Fruit fly (Drosophila melanogaster) whole organism: Measurements from ENCODE around the gene CG5191.
A peak's percentile ranks its signal among the peaks of the same experiment; 100 is the strongest.

Experiments
- Dll ChIP-seq: fragments of >200 bp; optimal IDR thresholded peaks from 2 replicates; lab custom pipeline; 2017
- psq ChIP-seq: fragments of >200 bp; optimal IDR thresholded peaks from 2 replicates; lab custom pipeline; 2017
- usp ChIP-seq: fragments of >200 bp; optimal IDR thresholded peaks from 2 replicates; lab custom pipeline; 2017; ENCODE audit warnings: missing biosample characterization, missing genetic modification characterization, mixed read lengths

- TF ChIP-seq Dll (lab: Kevin White, UChicago): peak; percentile 20
- TF ChIP-seq psq: no peak
- no peak for TF ChIP-seq usp (GFP tag; lab: Kevin White, UChicago)
Measured at dm6 chr3R:20565546-20565948, 4.9 kb downstream of the CG5191 start.
